Fruit fly (Drosophila melanogaster) whole organism, embryonic: Measurements from ENCODE around the gene Snx17.

Experiments
- CG12236 ChIP-seq: fragments of 200-800 bp; sonication (Bioruptor generic); optimal IDR thresholded peaks from 2 replicates; lab custom pipeline; 2016; ENCODE audit warnings: missing biosample characterization, missing genetic modification characterization
- CG18764 ChIP-seq: fragments of 200-800 bp; sonication (Bioruptor generic); optimal IDR thresholded peaks from 3 replicates; lab custom pipeline; 2016; ENCODE audit warnings: missing biosample characterization, missing genetic modification characterization
- CG31224 ChIP-seq: fragments of 200-800 bp; sonication (Bioruptor generic); IDR thresholded peaks from 2 replicates; pipeline ENCODE4 v1.3.6; 2022; ENCODE audit warnings: missing biosample characterization, missing genetic modification characterization
- E2f1 ChIP-seq: fragments of 200-800 bp; sonication (Bioruptor generic); IDR thresholded peaks from 2 replicates; pipeline ENCODE4 v1.3.6; 2022; ENCODE audit warnings: missing biosample characterization, missing genetic modification characterization
- cas ChIP-seq: fragments of 200-800 bp; sonication (Bioruptor generic); IDR thresholded peaks from 2 replicates; pipeline ENCODE4 v1.3.6; 2022; ENCODE audit warnings: missing biosample characterization, missing genetic modification characterization
- caup ChIP-seq: fragments of 200-800 bp; sonication (Bioruptor generic); optimal IDR thresholded peaks from 3 replicates; lab custom pipeline; 2017; ENCODE audit warnings: missing biosample characterization, mild to moderate bottlenecking, missing genetic modification characterization, moderate library complexity; ENCODE audit not compliant: severe bottlenecking
- cwo ChIP-seq: fragments of 200-800 bp; sonication (Bioruptor generic); optimal IDR thresholded peaks from 3 replicates; lab custom pipeline; 2017; ENCODE audit warnings: missing biosample characterization, missing genetic modification characterization, mild to moderate bottlenecking, moderate library complexity, missing genetic modification reagents
- h ChIP-seq: fragments of >200 bp; optimal IDR thresholded peaks from 2 replicates; lab custom pipeline; 2017
- kni ChIP-seq: fragments of 200-800 bp; sonication (Bioruptor generic); optimal IDR thresholded peaks from 3 replicates; lab custom pipeline; 2017; ENCODE audit warnings: mild to moderate bottlenecking, missing biosample characterization, missing genetic modification reagents, missing genetic modification characterization
- nom ChIP-seq: fragments of 200-800 bp; sonication (Bioruptor generic); optimal IDR thresholded peaks from 2 replicates; lab custom pipeline; 2017; ENCODE audit warnings: missing biosample characterization, missing genetic modification characterization, mild to moderate bottlenecking, moderate library complexity, missing genetic modification reagents
- psq ChIP-seq: fragments of 200-800 bp; sonication (Bioruptor generic); optimal IDR thresholded peaks from 2 replicates; lab custom pipeline; 2017; ENCODE audit warnings: missing biosample characterization, missing genetic modification characterization

DNA sequence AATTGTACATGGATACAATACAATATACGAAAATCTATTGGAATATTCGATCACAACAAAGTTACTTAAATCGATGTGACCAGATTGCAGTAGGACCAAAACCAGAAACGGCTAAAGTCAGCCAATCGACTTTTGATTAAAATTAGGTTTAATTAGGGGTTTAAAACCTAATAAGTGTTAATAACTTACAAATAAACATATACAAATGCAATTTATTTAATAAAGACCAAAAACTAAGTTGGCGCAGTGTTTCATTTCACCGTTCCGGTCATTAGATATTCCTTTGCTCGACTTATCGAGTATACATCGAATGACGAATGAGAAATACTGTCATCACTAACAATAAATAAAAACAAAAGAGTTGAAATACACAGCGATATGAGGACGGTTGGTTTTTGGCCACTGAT is 43.7 kb upstream of the Snx17 start, which contains the start of the genes bsk and CG31717:
- no peak for TF ChIP-seq kni
- TF ChIP-seq CG31224 (GFP tag; lab: Robert Waterston, UW): no peak
- no peak for TF ChIP-seq cas
- no peak for TF ChIP-seq h (lab: Kevin White, UChicago)
- TF ChIP-seq CG18764 (GFP tag; lab: Kevin White, UChicago): no peak
- TF ChIP-seq nom: peak; percentile 2
- no peak for TF ChIP-seq E2f1 (GFP tag; lab: Robert Waterston, UW)
- no peak for TF ChIP-seq caup
- no peak for TF ChIP-seq cwo (GFP tag; lab: Kevin White, UChicago)
- TF ChIP-seq psq (GFP tag; lab: Kevin White, UChicago): no peak
- TF ChIP-seq CG12236: no peak
